Worm (Caenorhabditis elegans) whole organism, L1 larva: ENCODE data around the gene dml-1.

Experiments used
- aly-2 ChIP-seq: fragments of 150-350 bp; optimal IDR thresholded peaks from 2 replicates; lab custom pipeline; 2014; ENCODE audit warnings: missing biosample characterization, missing genetic modification characterization
- ces-1 ChIP-seq: fragments of 150-350 bp; optimal IDR thresholded peaks from 2 replicates; lab custom pipeline; 2014; ENCODE audit warnings: missing biosample characterization, missing genetic modification reagents, missing genetic modification characterization
- egl-27 ChIP-seq, 2 experiments: fragments of 150-350 bp in 1 of 2; sonication (generic microtip); optimal IDR thresholded peaks; 3 replicates each; lab custom pipeline; 2017 to 2018; ENCODE audit warnings: missing biosample characterization in 2 of 2, missing genetic modification characterization in 2 of 2, missing genetic modification reagents in 2 of 2
- fos-1 ChIP-seq: fragments of 150-350 bp; optimal IDR thresholded peaks from 2 replicates; lab custom pipeline; 2014; ENCODE audit warnings: missing biosample characterization, missing genetic modification characterization
- mep-1 ChIP-seq: fragments of 150-350 bp; optimal IDR thresholded peaks from 2 replicates; lab custom pipeline; 2014; ENCODE audit warnings: missing biosample characterization, missing genetic modification characterization
- nhr-28 ChIP-seq: fragments of 150-350 bp; optimal IDR thresholded peaks from 2 replicates; lab custom pipeline; 2014; ENCODE audit warnings: missing biosample characterization, missing genetic modification characterization
- nhr-76 ChIP-seq: sonication (generic microtip); optimal IDR thresholded peaks from 2 replicates; lab custom pipeline; 2017; ENCODE audit warnings: missing biosample characterization, missing genetic modification characterization
- sptf-1 ChIP-seq: fragments of 150-350 bp; optimal IDR thresholded peaks from 2 replicates; lab custom pipeline; 2014; ENCODE audit warnings: missing biosample characterization, missing genetic modification characterization
- unc-62 ChIP-seq: fragments of 150-350 bp; optimal IDR thresholded peaks from 2 replicates; lab custom pipeline; 2014; ENCODE audit warnings: missing biosample characterization, missing genetic modification reagents, missing genetic modification characterization

DNA sequence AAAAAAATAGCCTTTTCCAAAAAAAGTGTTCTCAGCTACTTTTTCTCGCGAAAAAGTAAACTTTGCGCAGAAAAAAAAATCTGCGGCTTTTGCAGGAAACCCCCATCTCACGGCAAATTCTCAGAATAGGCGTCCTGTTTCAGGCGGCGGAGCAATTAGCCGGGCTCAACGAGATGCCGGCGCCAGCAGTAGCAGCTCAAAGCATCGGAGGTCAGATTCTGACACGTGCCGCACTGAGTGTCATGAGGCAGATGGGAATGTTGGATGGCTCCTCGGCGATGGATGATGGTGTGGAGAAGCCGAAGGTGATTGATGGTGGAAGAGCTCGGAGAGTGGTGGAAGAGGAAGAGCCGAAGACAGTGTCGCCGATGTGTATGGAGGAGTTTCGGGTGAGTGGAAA is 490 bp downstream of the dml-1 start:
- no peak for TF ChIP-seq nhr-76
- no peak for TF ChIP-seq fos-1 (tag; lab: Kevin White, UChicago)
- TF ChIP-seq sptf-1 (tag; lab: Kevin White, UChicago) = no peak
- no peak for TF ChIP-seq aly-2
- no peak for TF ChIP-seq unc-62 (GFP tag; lab: Kevin White, UChicago)
- TF ChIP-seq nhr-28 = no peak
- TF ChIP-seq ces-1 (GFP tag; lab: Kevin White, UChicago) = no peak
- no peak for TF ChIP-seq egl-27 (tag; optimal IDR thresholded peaks at IDR 0.05; lab: Kevin White, UChicago)
- TF ChIP-seq mep-1 (tag; lab: Kevin White, UChicago) = no peak
